Worm (Caenorhabditis elegans) whole organism, L1 larva: Measurements from ENCODE around the gene clec-2.

ENCODE experiments used
- C04F5.9 ChIP-seq: sonication (generic microtip); optimal IDR thresholded peaks from 2 replicates; lab custom pipeline; 2016; ENCODE audit warnings: missing genetic modification characterization, missing compliant biosample characterization
- aly-2 ChIP-seq: fragments of 150-350 bp; optimal IDR thresholded peaks from 2 replicates; lab custom pipeline; 2014; ENCODE audit warnings: missing biosample characterization, missing genetic modification characterization
- egl-27 ChIP-seq, 2 experiments: fragments of 150-350 bp in 1 of 2; sonication (generic microtip); optimal IDR thresholded peaks; 3 replicates each; lab custom pipeline; 2017 to 2018; ENCODE audit warnings: missing biosample characterization in 2 of 2, missing genetic modification characterization in 2 of 2, missing genetic modification reagents in 2 of 2
- isw-1 ChIP-seq: fragments of 200-800 bp; sonication (Bioruptor generic); IDR thresholded peaks from 2 replicates; pipeline ENCODE4 v1.3.6; 2022; ENCODE audit warnings: missing genetic modification characterization, missing compliant biosample characterization
- jun-1 ChIP-seq: fragments of 150-350 bp; optimal IDR thresholded peaks from 2 replicates; lab custom pipeline; 2014; ENCODE audit warnings: missing biosample characterization, missing genetic modification reagents, missing genetic modification characterization
- lsy-2 ChIP-seq, 2 experiments: fragments of 150-350 bp; optimal IDR thresholded peaks; 2 replicates each; lab custom pipeline; 2014; ENCODE audit warnings: missing biosample characterization in 2 of 2, missing genetic modification characterization in 2 of 2
- mep-1 ChIP-seq: fragments of 150-350 bp; optimal IDR thresholded peaks from 2 replicates; lab custom pipeline; 2014; ENCODE audit warnings: missing biosample characterization, missing genetic modification characterization
- nhr-76 ChIP-seq: sonication (generic microtip); optimal IDR thresholded peaks from 2 replicates; lab custom pipeline; 2017; ENCODE audit warnings: missing biosample characterization, missing genetic modification characterization
- nhr-90 ChIP-seq: sonication (generic microtip); optimal IDR thresholded peaks from 2 replicates; lab custom pipeline; 2016; ENCODE audit warnings: mild to moderate bottlenecking, missing genetic modification characterization, missing compliant biosample characterization; ENCODE audit not compliant: poor library complexity
- sptf-1 ChIP-seq: fragments of 150-350 bp; optimal IDR thresholded peaks from 2 replicates; lab custom pipeline; 2014; ENCODE audit warnings: missing biosample characterization, missing genetic modification characterization
- unc-98 ChIP-seq: fragments of 200-800 bp; sonication (Bioruptor generic); IDR thresholded peaks from 2 replicates; pipeline ENCODE4 v1.3.6; 2022; ENCODE audit warnings: missing genetic modification characterization, missing compliant biosample characterization

ce11 chrII:3050703-3051102 is 27.5 kb upstream of the clec-2 start, which contains the start of gene sri-31:
- TF ChIP-seq jun-1 (tag; lab: Kevin White, UChicago) (no peak), egl-27 (tag; optimal IDR thresholded peaks at IDR 0.05; lab: Kevin White, UChicago) (no peak), isw-1 (no peak), aly-2 (no peak), nhr-90 (tag; lab: Kevin White, UChicago) (no peak), C04F5.9 (no peak), nhr-76 (tag; lab: Kevin White, UChicago) (no peak), mep-1 (no peak), unc-98 (GFP tag; lab: Robert Waterston, UW) (no peak), lsy-2 (tag; optimal IDR thresholded peaks at IDR 0.05; lab: Kevin White, UChicago) (no peak), sptf-1 (tag; lab: Kevin White, UChicago) (no peak)
